Fruit fly (Drosophila melanogaster) whole organism, larva: Measurements from ENCODE around the gene CG12155.

Source experiments
- noc ChIP-seq: fragments of 200-800 bp; sonication (Bioruptor generic); optimal IDR thresholded peaks from 3 replicates; lab custom pipeline; 2019; ENCODE audit warnings: missing biosample characterization, mild to moderate bottlenecking, missing genetic modification characterization, moderate library complexity

CG12155 gene

DNA sequence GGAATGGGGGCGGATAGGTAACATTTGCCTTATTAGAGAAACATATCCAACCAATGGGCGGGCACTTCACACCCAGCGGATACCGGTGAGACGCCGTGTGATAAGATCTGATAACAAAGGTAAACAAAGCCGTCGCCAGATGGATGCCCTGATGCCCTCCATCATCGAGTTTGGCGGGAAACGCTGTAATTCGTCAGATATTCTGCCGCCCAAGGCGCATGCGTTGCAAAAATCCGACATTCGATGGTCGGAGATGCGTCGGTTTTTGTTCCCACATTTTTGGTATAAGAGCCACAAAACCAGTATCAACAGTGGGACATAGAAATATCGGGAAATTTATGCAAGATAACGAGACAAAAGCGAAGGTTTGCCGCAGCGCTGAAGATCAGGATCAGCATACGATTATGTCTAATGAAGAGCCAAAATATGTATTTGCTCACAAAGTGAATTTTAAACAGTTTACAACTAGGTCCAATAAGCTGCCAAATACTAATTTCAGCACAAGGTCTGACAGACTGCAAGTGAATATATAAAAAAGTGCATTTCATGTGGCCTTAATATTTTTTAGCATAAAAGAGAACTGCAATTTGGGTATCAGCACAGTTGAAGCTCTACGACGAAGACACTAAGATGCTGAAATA is 39.7 kb downstream of the CG12155 start, which contains the start of gene CG34338:
Gene CG34338, plus strand, starts transcription at position 591 of the 641 bp plus-strand sequence.
- no peak for TF ChIP-seq noc (tag; lab: Kevin White, UChicago)

dm6 chrX:7777905-7778304 is 49.4 kb downstream of the CG12155 start, which contains the start of gene CG32718:
CG32718 (plus strand) TSS chrX:7778205.
- TF ChIP-seq noc (tag; lab: Kevin White, UChicago), result no peak
